Fruit fly (Drosophila melanogaster) whole organism, prepupa: ENCODE measurements around the gene CG17778.

Source experiments
- Lpt ChIP-seq: fragments of 200-800 bp; sonication (Bioruptor generic); optimal IDR thresholded peaks from 3 replicates; lab custom pipeline; 2016; ENCODE audit warnings: missing biosample characterization, missing genetic modification characterization
- net ChIP-seq: fragments of 200-800 bp; sonication (Bioruptor generic); optimal IDR thresholded peaks from 3 replicates; lab custom pipeline; 2016; ENCODE audit warnings: missing biosample characterization, missing genetic modification characterization
- vri ChIP-seq: fragments of 200-800 bp; sonication (Bioruptor generic); optimal IDR thresholded peaks from 3 replicates; lab custom pipeline; 2016; ENCODE audit warnings: missing biosample characterization, mild to moderate bottlenecking, missing genetic modification characterization

dm6 chrX:492701-493299 is 1.6 kb upstream of the CG17778 start:
- TF ChIP-seq vri (GFP tag; lab: Kevin White, UChicago) (peak; percentile 92), Lpt (GFP tag; lab: Kevin White, UChicago) (no peak), net (GFP tag; lab: Kevin White, UChicago) (no peak)
